Worm (Caenorhabditis elegans) whole organism, young adult: Measurements from ENCODE around the gene lips-15.

Experiments used
- D2030.7 ChIP-seq: fragments of 200-800 bp; sonication (Bioruptor generic); IDR thresholded peaks from 2 replicates; pipeline ENCODE4 v1.3.6; 2022; ENCODE audit warnings: missing genetic modification reagents, missing genetic modification characterization, missing compliant biosample characterization
- F39B2.1 ChIP-seq: fragments of 200-800 bp; sonication (Bioruptor generic); IDR thresholded peaks from 2 replicates; pipeline ENCODE4 v1.3.6; 2022; ENCODE audit warnings: missing genetic modification reagents, missing genetic modification characterization, missing compliant biosample characterization
- F49E8.2 ChIP-seq: sonication (generic microtip); optimal IDR thresholded peaks from 3 replicates; lab custom pipeline; 2017; ENCODE audit warnings: missing genetic modification characterization, mild to moderate bottlenecking, missing compliant biosample characterization, antibody characterized with exemption, moderate library complexity; ENCODE audit not compliant: insufficient read depth
- K11D2.4 ChIP-seq: fragments of 200-800 bp; sonication (Bioruptor generic); IDR thresholded peaks from 2 replicates; pipeline ENCODE4 v1.3.6; 2022; ENCODE audit warnings: missing genetic modification reagents, missing genetic modification characterization, missing compliant biosample characterization
- bed-2 ChIP-seq: fragments of 200-800 bp; sonication (Bioruptor generic); IDR thresholded peaks from 2 replicates; pipeline ENCODE4 v1.3.6; 2022; ENCODE audit warnings: missing genetic modification reagents, missing genetic modification characterization, missing compliant biosample characterization
- ccch-3 ChIP-seq: fragments of 200-800 bp; sonication (Bioruptor generic); optimal IDR thresholded peaks from 2 replicates; lab custom pipeline; 2018; ENCODE audit warnings: mild to moderate bottlenecking, missing genetic modification characterization, missing compliant biosample characterization
- ceh-79 ChIP-seq: sonication (generic microtip); optimal IDR thresholded peaks from 2 replicates; lab custom pipeline; 2017; ENCODE audit warnings: mild to moderate bottlenecking, missing genetic modification characterization, missing compliant biosample characterization
- him-1 ChIP-seq: sonication (generic microtip); optimal IDR thresholded peaks from 2 replicates; lab custom pipeline; 2016; ENCODE audit warnings: missing genotype, missing genetic modification reagents, missing genetic modification characterization, missing compliant biosample characterization
- hrde-1 ChIP-seq: sonication (generic microtip); optimal IDR thresholded peaks from 2 replicates; lab custom pipeline; 2016; ENCODE audit warnings: missing genetic modification characterization, mild to moderate bottlenecking, missing compliant biosample characterization, moderate library complexity, missing genotype, missing genetic modification reagents, borderline replicate concordance
- nhr-90 ChIP-seq: sonication (generic microtip); optimal IDR thresholded peaks from 2 replicates; lab custom pipeline; 2016; ENCODE audit warnings: missing genotype, mild to moderate bottlenecking, missing genetic modification characterization, missing compliant biosample characterization
- snpc-4 ChIP-seq, 5 experiments: fragments of 150-350 bp in 1 of 5; sonication (generic microtip) in 4 of 5; optimal IDR thresholded peaks; 2 replicates each; lab custom pipeline; 2014 to 2018; ENCODE audit warnings: missing genetic modification characterization in 5 of 5, missing biosample characterization in 3 of 5, antibody characterized with exemption in 2 of 5, mild to moderate bottlenecking in 2 of 5, missing compliant biosample characterization in 2 of 5, missing genotype in 2 of 5, moderate library complexity in 2 of 5, missing genetic modification reagents in 1 of 5
- tlf-1 ChIP-seq: fragments of 200-800 bp; sonication (Bioruptor generic); optimal IDR thresholded peaks from 2 replicates; lab custom pipeline; 2018; ENCODE audit warnings: mild to moderate bottlenecking, missing genetic modification characterization, missing compliant biosample characterization
- ztf-25 ChIP-seq: fragments of 200-800 bp; sonication (Bioruptor generic); IDR thresholded peaks from 2 replicates; pipeline ENCODE4 v1.3.6; 2022; ENCODE audit warnings: missing genetic modification reagents, missing genetic modification characterization, missing compliant biosample characterization

DNA sequence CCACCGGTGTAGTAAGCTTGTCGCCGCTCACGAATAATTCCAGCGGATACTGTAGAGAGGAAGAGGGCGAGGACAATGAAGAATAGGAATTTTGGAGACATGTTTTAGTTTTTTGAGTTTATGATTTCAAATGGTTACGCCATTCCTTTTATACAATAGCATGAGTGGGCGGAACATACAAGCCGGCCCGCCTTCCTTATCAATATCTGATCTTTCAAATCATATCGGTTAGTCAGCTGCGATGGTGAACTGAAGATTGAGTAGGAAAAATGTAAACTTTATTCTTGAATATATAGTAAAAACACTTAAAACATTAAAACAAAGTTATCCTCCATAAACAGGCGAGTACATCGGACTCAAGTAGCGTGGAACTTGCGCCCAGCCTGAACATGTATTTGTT lies 16.6 kb downstream of the lips-15 start, which contains the start of gene nspe-1:
- no peak for TF ChIP-seq ceh-79 (tag; lab: Kevin White, UChicago)
- TF ChIP-seq F39B2.1 (GFP tag; lab: Robert Waterston, UW), result no peak
- no peak for TF ChIP-seq ztf-25 (GFP tag; lab: Robert Waterston, UW)
- TF ChIP-seq K11D2.4 (GFP tag; lab: Robert Waterston, UW), result no peak
- TF ChIP-seq F49E8.2 (tag; lab: Kevin White, UChicago), result no peak
- no peak for TF ChIP-seq him-1 (tag; lab: Kevin White, UChicago)
- TF ChIP-seq ccch-3 (GFP tag; lab: Kevin White, UChicago), result no peak
- TF ChIP-seq D2030.7 (GFP tag; lab: Robert Waterston, UW), result no peak
- no peak for TF ChIP-seq nhr-90 (tag; lab: Kevin White, UChicago)
- no peak for TF ChIP-seq hrde-1 (tag; lab: Kevin White, UChicago)
- TF ChIP-seq snpc-4 (GFP tag; optimal IDR thresholded peaks at IDR 0.05; lab: Kevin White, UChicago), result no peak
- TF ChIP-seq snpc-4 (tag; optimal IDR thresholded peaks at IDR 0.05; lab: Kevin White, UChicago), result no peak
- TF ChIP-seq tlf-1, result no peak
- no peak for TF ChIP-seq bed-2 (GFP tag; lab: Robert Waterston, UW)
